Worm (Caenorhabditis elegans) whole organism, mixed stage, embryonic: ENCODE measurements around the gene sel-9.
"Not testable (repeated sequence)": the region's sequence is repeated elsewhere in the genome, so short reads cannot be mapped to it uniquely, and the experiment has no call there.

ENCODE experiments used
- M03D4.4 ChIP-seq: sonication (generic microtip); optimal IDR thresholded peaks from 2 replicates; lab custom pipeline; 2017; ENCODE audit warnings: mild to moderate bottlenecking, missing genetic modification characterization, missing compliant biosample characterization
- bed-3 ChIP-seq: fragments of 200-800 bp; sonication (Bioruptor generic); optimal IDR thresholded peaks from 3 replicates; lab custom pipeline; 2018; ENCODE audit warnings: mild to moderate bottlenecking, missing genetic modification characterization, moderate library complexity, missing compliant biosample characterization
- blmp-1 ChIP-seq: fragments of 150-350 bp; optimal IDR thresholded peaks from 2 replicates; lab custom pipeline; 2014; ENCODE audit warnings: missing biosample characterization, missing genetic modification characterization
- ceh-43 ChIP-seq: fragments of 200-800 bp; sonication (Bioruptor generic); optimal IDR thresholded peaks from 2 replicates; lab custom pipeline; 2018; ENCODE audit warnings: mild to moderate bottlenecking, missing genetic modification characterization, moderate library complexity, missing compliant biosample characterization
- ceh-83 ChIP-seq: fragments of 200-800 bp; sonication (Bioruptor generic); optimal IDR thresholded peaks from 2 replicates; lab custom pipeline; 2018; ENCODE audit warnings: mild to moderate bottlenecking, missing genetic modification characterization, missing compliant biosample characterization
- ces-1 ChIP-seq: fragments of 150-350 bp; optimal IDR thresholded peaks from 2 replicates; lab custom pipeline; 2014; ENCODE audit warnings: missing biosample characterization, missing genetic modification reagents, missing genetic modification characterization
- cnd-1 ChIP-seq: fragments of 200-800 bp; sonication (Bioruptor generic); optimal IDR thresholded peaks from 2 replicates; lab custom pipeline; 2018; ENCODE audit warnings: mild to moderate bottlenecking, missing genetic modification characterization, missing compliant biosample characterization
- drap-1 ChIP-seq: fragments of 200-800 bp; sonication (Bioruptor generic); optimal IDR thresholded peaks from 3 replicates; lab custom pipeline; 2018; ENCODE audit warnings: mild to moderate bottlenecking, missing genetic modification characterization, missing compliant biosample characterization
- elt-1 ChIP-seq: sonication (generic microtip); optimal IDR thresholded peaks from 2 replicates; lab custom pipeline; 2017; ENCODE audit warnings: missing genetic modification characterization, mild to moderate bottlenecking, missing compliant biosample characterization, antibody characterized with exemption, moderate library complexity, borderline replicate concordance; ENCODE audit not compliant: insufficient read depth
- elt-3 ChIP-seq: fragments of 150-350 bp; optimal IDR thresholded peaks from 2 replicates; lab custom pipeline; 2014; ENCODE audit warnings: missing biosample characterization, missing genetic modification characterization
- flh-1 ChIP-seq: fragments of 200-800 bp; sonication (Bioruptor generic); optimal IDR thresholded peaks from 2 replicates; lab custom pipeline; 2018; ENCODE audit warnings: mild to moderate bottlenecking, missing genetic modification characterization, moderate library complexity, missing compliant biosample characterization
- ham-2 ChIP-seq: fragments of 200-800 bp; sonication (Bioruptor generic); optimal IDR thresholded peaks from 2 replicates; lab custom pipeline; 2018; ENCODE audit warnings: mild to moderate bottlenecking, missing genetic modification characterization, missing compliant biosample characterization
- hlh-1 ChIP-seq: fragments of 150-350 bp; optimal IDR thresholded peaks from 2 replicates; lab custom pipeline; 2014; ENCODE audit warnings: missing biosample characterization, missing genetic modification reagents, missing genetic modification characterization
- lin-13 ChIP-seq: fragments of 150-350 bp; optimal IDR thresholded peaks from 2 replicates; lab custom pipeline; 2014; ENCODE audit warnings: missing biosample characterization, missing genetic modification characterization
- lin-32 ChIP-seq: fragments of 200-800 bp; sonication (Bioruptor generic); optimal IDR thresholded peaks from 2 replicates; lab custom pipeline; 2018; ENCODE audit warnings: mild to moderate bottlenecking, missing genetic modification characterization, missing compliant biosample characterization
- mab-5 ChIP-seq: fragments of 150-350 bp; optimal IDR thresholded peaks from 2 replicates; lab custom pipeline; 2014; ENCODE audit warnings: missing biosample characterization, missing genetic modification characterization
- mep-1 ChIP-seq: fragments of 150-350 bp; optimal IDR thresholded peaks from 2 replicates; lab custom pipeline; 2017; ENCODE audit warnings: missing biosample characterization, missing genetic modification reagents, missing genetic modification characterization, inconsistent platforms
- mls-2 ChIP-seq: sonication (generic microtip); optimal IDR thresholded peaks from 2 replicates; lab custom pipeline; 2016; ENCODE audit warnings: mild to moderate bottlenecking, missing genetic modification characterization, moderate library complexity, missing compliant biosample characterization
- nhr-12 ChIP-seq: fragments of 150-350 bp; optimal IDR thresholded peaks from 2 replicates; lab custom pipeline; 2014; ENCODE audit warnings: missing biosample characterization, missing genetic modification characterization
- nhr-2 ChIP-seq: fragments of 150-350 bp; optimal IDR thresholded peaks from 2 replicates; lab custom pipeline; 2014; ENCODE audit warnings: missing biosample characterization, missing genetic modification characterization
- nhr-237 ChIP-seq: fragments of 150-350 bp; optimal IDR thresholded peaks from 2 replicates; lab custom pipeline; 2014; ENCODE audit warnings: missing biosample characterization, missing genetic modification characterization
- nhr-28 ChIP-seq: fragments of 150-350 bp; optimal IDR thresholded peaks from 2 replicates; lab custom pipeline; 2014; ENCODE audit warnings: missing biosample characterization, missing genetic modification characterization
- snpc-4 ChIP-seq: fragments of 150-350 bp; optimal IDR thresholded peaks from 2 replicates; lab custom pipeline; 2014; ENCODE audit warnings: missing biosample characterization, missing genetic modification characterization
- unc-120 ChIP-seq: sonication (generic microtip); optimal IDR thresholded peaks from 2 replicates; lab custom pipeline; 2017; ENCODE audit warnings: missing genetic modification characterization, missing compliant biosample characterization; ENCODE audit not compliant: poor library complexity, severe bottlenecking
- unc-39 ChIP-seq: fragments of 150-350 bp; optimal IDR thresholded peaks from 2 replicates; lab custom pipeline; 2014; ENCODE audit warnings: missing biosample characterization, missing genetic modification characterization
- unc-62 ChIP-seq: fragments of 150-350 bp; optimal IDR thresholded peaks from 2 replicates; lab custom pipeline; 2014; ENCODE audit warnings: missing biosample characterization, missing genetic modification reagents, missing genetic modification characterization
- zip-8 ChIP-seq: fragments of 150-350 bp; optimal IDR thresholded peaks from 2 replicates; lab custom pipeline; 2014; ENCODE audit warnings: missing biosample characterization, missing genetic modification characterization
- ztf-11 ChIP-seq: fragments of 150-350 bp; optimal IDR thresholded peaks from 2 replicates; lab custom pipeline; 2014; ENCODE audit warnings: missing biosample characterization, missing genetic modification characterization

The sel-9 gene

DNA sequence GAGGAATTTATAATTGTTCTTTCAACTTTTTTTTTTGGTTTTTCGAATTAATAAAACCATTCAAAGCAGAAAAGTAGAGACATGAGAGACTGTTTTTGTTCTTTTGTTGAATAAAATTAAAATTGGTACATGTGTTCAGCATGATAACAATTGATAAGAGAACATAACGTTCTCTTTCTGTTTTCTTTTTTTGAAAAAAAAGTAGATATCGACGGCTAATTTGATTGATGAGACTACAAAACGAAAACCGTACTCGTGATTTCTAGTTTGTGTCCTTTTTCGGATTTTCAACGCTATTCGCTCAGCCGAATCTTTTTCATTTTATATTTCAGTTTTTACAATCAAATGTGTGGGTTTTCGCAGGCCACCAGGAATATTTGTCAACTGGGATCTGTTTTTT, 43.1 kb upstream of the sel-9 start, which contains the start of gene C08D8.1:
Gene C08D8.1, plus strand, starts transcription at position 324 of the 400 bp plus-strand sequence.
- TF ChIP-seq ceh-83 (GFP tag; lab: Kevin White, UChicago) (no peak), nhr-2 (tag; lab: Kevin White, UChicago) (no peak), bed-3 (GFP tag; lab: Kevin White, UChicago) (no peak), mls-2 (tag; lab: Kevin White, UChicago) (no peak), snpc-4 (tag; lab: Kevin White, UChicago) (no peak), mep-1 (tag; lab: Kevin White, UChicago) (no peak), blmp-1 (tag; lab: Kevin White, UChicago) (no peak), unc-62 (GFP tag; lab: Kevin White, UChicago) (no peak), elt-1 (tag; lab: Kevin White, UChicago) (no peak), nhr-237 (no peak), M03D4.4 (tag; lab: Kevin White, UChicago) (no peak), ces-1 (GFP tag; lab: Kevin White, UChicago) (no peak), nhr-12 (tag; lab: Kevin White, UChicago) (no peak), hlh-1 (no peak), elt-3 (no peak), nhr-28 (tag; lab: Kevin White, UChicago) (no peak), lin-13 (tag; lab: Kevin White, UChicago) (no peak), unc-39 (tag; lab: Kevin White, UChicago) (no peak), unc-120 (no peak)
- TF ChIP-seq, all 35 proteins: peak for 0

DNA sequence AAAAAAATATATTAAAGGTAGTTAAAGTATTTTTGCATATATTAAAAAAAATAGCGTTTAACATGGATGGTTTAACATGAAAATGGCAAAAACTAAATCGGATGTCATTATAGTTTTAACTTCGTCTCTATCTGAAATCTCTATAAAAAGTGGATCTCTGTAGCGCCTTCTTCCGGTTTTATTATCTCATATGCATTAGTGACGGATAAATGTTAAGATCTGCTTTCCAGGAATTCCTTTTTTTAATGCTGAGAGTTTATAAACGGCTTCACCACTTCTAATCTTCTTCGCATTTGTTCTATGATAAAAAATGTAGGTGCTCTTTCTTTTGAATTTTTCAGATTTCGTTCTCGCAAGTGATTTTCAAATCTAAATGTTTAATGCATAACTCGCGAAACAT, 40.0 kb upstream of the sel-9 start:
- TF ChIP-seq blmp-1 (tag; lab: Kevin White, UChicago) (no peak), ceh-43 (GFP tag; lab: Kevin White, UChicago) (no peak), cnd-1 (tag; lab: Kevin White, UChicago) (no peak), drap-1 (GFP tag; lab: Kevin White, UChicago) (no peak), M03D4.4 (tag; lab: Kevin White, UChicago) (no peak), ces-1 (GFP tag; lab: Kevin White, UChicago) (no peak), unc-120 (no peak), flh-1 (GFP tag; lab: Kevin White, UChicago) (no peak), mab-5 (tag; lab: Kevin White, UChicago) (no peak), nhr-2 (tag; lab: Kevin White, UChicago) (no peak), snpc-4 (tag; lab: Kevin White, UChicago) (no peak)

DNA sequence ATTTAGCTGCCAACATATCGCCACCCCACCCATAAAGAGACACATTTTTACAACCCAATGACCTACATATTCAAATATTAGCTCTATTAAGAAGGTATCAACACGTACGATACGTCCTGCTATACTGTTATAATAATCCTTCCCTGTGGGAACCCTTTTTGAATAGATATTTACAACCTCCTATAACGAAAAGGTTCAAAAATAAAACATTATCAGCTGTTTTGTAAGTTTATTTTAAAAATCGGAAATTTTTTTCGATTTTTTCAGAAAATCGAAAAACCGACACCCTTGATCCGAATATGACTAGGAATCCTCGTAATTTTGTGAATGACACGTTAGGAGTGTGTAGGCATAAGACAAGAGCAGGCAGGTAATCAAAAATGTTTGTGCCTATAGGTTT, 38.5 kb upstream of the sel-9 start, which contains the start of gene C08D8.7:
Gene C08D8.7, plus strand, starts transcription at position 301 of the 400 bp plus-strand sequence.
- TF ChIP-seq nhr-12 (tag; lab: Kevin White, UChicago); nhr-237; hlh-1: not testable (repeated sequence)
- TF ChIP-seq, all 35 proteins: peak for 0; not testable (repeated sequence) for 35

DNA sequence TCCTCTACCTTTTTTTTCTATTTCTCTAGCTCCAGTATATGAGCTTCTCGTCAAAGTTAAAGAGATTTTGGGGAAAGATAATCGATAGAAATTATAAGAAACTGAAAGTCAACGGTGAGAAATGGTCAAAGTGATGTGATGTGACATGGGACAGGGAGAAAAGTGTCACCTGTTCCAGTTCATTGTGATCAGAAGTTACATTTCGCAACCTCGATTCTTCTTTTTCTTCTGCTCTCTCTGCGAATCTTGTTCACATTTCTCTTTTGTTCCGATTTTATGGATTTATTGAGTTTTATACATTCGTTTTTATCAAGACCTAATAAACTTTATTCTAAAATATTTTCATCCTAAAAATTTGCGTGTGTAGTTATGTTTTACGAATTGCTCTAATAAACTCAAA, 33.2 kb upstream of the sel-9 start:
- TF ChIP-seq ceh-83 (GFP tag; lab: Kevin White, UChicago) (no peak), hlh-1 (peak; percentile 82), unc-62 (GFP tag; lab: Kevin White, UChicago) (peak; percentile 83), ceh-43 (GFP tag; lab: Kevin White, UChicago) (no peak)

DNA sequence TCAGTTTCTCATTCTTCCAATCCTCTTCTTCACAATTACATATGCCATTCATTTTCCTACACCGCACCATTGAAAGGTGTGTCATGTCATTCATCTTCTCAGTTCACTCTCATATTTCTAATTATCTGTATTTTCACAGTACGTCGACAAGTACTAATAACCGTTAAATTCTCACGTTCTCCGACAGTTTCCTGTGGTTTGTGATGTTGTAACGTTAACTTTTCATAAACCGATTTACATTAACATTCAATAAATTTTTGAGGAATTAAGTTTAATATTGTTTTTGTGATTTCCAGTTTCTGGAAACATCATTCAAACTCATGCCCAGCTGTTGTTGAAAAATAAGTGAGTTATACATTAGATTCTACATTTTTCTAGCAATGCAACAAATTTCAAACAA, 32.0 kb upstream of the sel-9 start, which contains the start of gene tmd-2:
Gene tmd-2, plus strand, starts transcription at position 301 of the 400 bp plus-strand sequence.
- TF ChIP-seq unc-39 (tag; lab: Kevin White, UChicago): no peak
- no peak for TF ChIP-seq lin-32
- TF ChIP-seq ztf-11 (tag; lab: Kevin White, UChicago): no peak
- TF ChIP-seq nhr-237: no peak
- no peak for TF ChIP-seq blmp-1 (tag; lab: Kevin White, UChicago)
- TF ChIP-seq elt-1 (tag; lab: Kevin White, UChicago): no peak
- TF ChIP-seq nhr-28 (tag; lab: Kevin White, UChicago): no peak
- no peak for TF ChIP-seq zip-8 (tag; lab: Kevin White, UChicago)
- TF ChIP-seq cnd-1 (tag; lab: Kevin White, UChicago): no peak
- no peak for TF ChIP-seq unc-120
- no peak for TF ChIP-seq ham-2 (GFP tag; lab: Kevin White, UChicago)
- TF ChIP-seq elt-3: no peak
- no peak for TF ChIP-seq mls-2 (tag; lab: Kevin White, UChicago)
- no peak for TF ChIP-seq nhr-2 (tag; lab: Kevin White, UChicago)
